Worm (Caenorhabditis elegans) whole organism, early embryonic: ENCODE measurements around the gene Y47D7A.11.

Experiments
- F13C5.2 ChIP-seq: sonication (generic microtip); optimal IDR thresholded peaks from 2 replicates; lab custom pipeline; 2017; ENCODE audit warnings: mild to moderate bottlenecking, missing genetic modification characterization, inconsistent platforms, missing compliant biosample characterization
- aly-1 ChIP-seq: sonication (generic microtip); optimal IDR thresholded peaks from 2 replicates; lab custom pipeline; 2016; ENCODE audit warnings: missing genetic modification characterization, missing compliant biosample characterization
- ama-1 ChIP-seq: fragments of 150-350 bp; optimal IDR thresholded peaks from 2 replicates; lab custom pipeline; 2014
- ceh-13 ChIP-seq: fragments of 200-800 bp; sonication (Bioruptor generic); optimal IDR thresholded peaks from 2 replicates; lab custom pipeline; 2018; ENCODE audit warnings: mild to moderate bottlenecking, missing genetic modification characterization, missing compliant biosample characterization
- ceh-36 ChIP-seq: sonication (generic microtip); optimal IDR thresholded peaks from 2 replicates; lab custom pipeline; 2016; ENCODE audit warnings: missing genetic modification characterization, inconsistent platforms, missing compliant biosample characterization
- flt-1 ChIP-seq: fragments of 200-800 bp; sonication (Bioruptor generic); IDR thresholded peaks from 2 replicates; pipeline ENCODE4 v1.3.6; 2022; ENCODE audit warnings: missing genetic modification characterization, missing compliant biosample characterization
- hmbx-1 ChIP-seq: sonication (generic microtip); optimal IDR thresholded peaks from 2 replicates; lab custom pipeline; 2016; ENCODE audit warnings: mild to moderate bottlenecking, missing genetic modification characterization, missing compliant biosample characterization
- hmg-4 ChIP-seq: fragments of 200-800 bp; sonication (Bioruptor generic); optimal IDR thresholded peaks from 2 replicates; lab custom pipeline; 2018; ENCODE audit warnings: mild to moderate bottlenecking, missing genetic modification characterization, missing compliant biosample characterization
- sea-1 ChIP-seq: fragments of 200-800 bp; sonication (Bioruptor generic); conservative IDR thresholded peaks from 2 replicates; pipeline ENCODE4 v1.3.6; 2022; ENCODE audit warnings: missing genetic modification characterization, missing compliant biosample characterization
- tbx-11 ChIP-seq: fragments of 200-800 bp; sonication (Bioruptor generic); IDR thresholded peaks from 2 replicates; pipeline ENCODE4 v1.3.6; 2022; ENCODE audit warnings: missing genetic modification characterization, missing compliant biosample characterization
- tbx-37 ChIP-seq: fragments of 200-800 bp; sonication (Bioruptor generic); conservative IDR thresholded peaks from 2 replicates; pipeline ENCODE4 v1.3.6; 2022; ENCODE audit warnings: missing genetic modification reagents, missing genetic modification characterization, missing compliant biosample characterization
- tra-4 ChIP-seq: sonication (generic microtip); optimal IDR thresholded peaks from 2 replicates; lab custom pipeline; 2017; ENCODE audit warnings: missing genetic modification characterization, missing compliant biosample characterization

ce11 chrV:4396257-4396656 lies 31.8 kb downstream of the Y47D7A.11 start, which contains the start of gene F13A2.3:
- TF ChIP-seq sea-1 (no peak), ceh-36 (tag; lab: Kevin White, UChicago) (no peak), flt-1 (GFP tag; lab: Robert Waterston, UW) (no peak), ama-1 (lab: Kevin White, UChicago) (no peak), aly-1 (tag; lab: Kevin White, UChicago) (no peak), hmbx-1 (tag; lab: Kevin White, UChicago) (no peak), tbx-11 (GFP tag; lab: Robert Waterston, UW) (no peak), ceh-13 (GFP tag; lab: Kevin White, UChicago) (no peak), tra-4 (tag; lab: Kevin White, UChicago) (no peak), F13C5.2 (tag; lab: Kevin White, UChicago) (no peak), hmg-4 (no peak), tbx-37 (GFP tag; lab: Robert Waterston, UW) (no peak)
